Worm (Caenorhabditis elegans): ENCODE results near the gene ccch-2.

DNA sequence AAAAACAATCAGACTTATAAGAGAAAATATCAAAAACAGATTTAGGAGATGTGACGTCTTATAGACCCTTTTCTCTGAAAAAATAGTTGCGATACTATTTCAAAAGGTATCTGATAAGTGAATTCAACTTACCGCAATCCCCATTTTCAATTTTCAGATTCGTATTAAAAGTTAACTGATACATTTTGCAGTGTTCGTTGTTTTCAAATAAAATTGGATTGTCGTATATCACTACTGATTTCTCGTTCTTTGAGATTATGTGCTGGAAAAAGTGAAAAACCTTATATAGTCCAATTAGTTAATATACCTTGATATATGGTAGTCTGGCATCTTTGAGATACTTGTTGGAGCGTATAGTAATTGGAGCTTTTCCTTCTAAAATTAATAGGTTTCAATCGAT is 47.5 kb upstream of the ccch-2 start:
- TF ChIP-seq ama-1 (optimal IDR thresholded peaks at IDR 0.05) (no peak), pes-1 (GFP tag; IDR thresholded peaks at IDR 0.05) (no peak), tbx-37 (GFP tag; conservative IDR thresholded peaks at IDR 0.05) (no peak), B0310.2 (tag; optimal IDR thresholded peaks at IDR 0.05) (no peak), flt-1 (GFP tag; IDR thresholded peaks at IDR 0.05) (no peak), ceh-36 (tag; optimal IDR thresholded peaks at IDR 0.05) (no peak)

Data from whole organism, early embryonic.